Worm (Caenorhabditis elegans) whole organism, L3 larva: ENCODE data around the gene btb-2.

ENCODE experiments used
- R02D3.7 ChIP-seq: fragments of 150-350 bp; optimal IDR thresholded peaks from 2 replicates; lab custom pipeline; 2014; ENCODE audit warnings: missing biosample characterization, missing genetic modification characterization
- ama-1 ChIP-seq: fragments of 150-350 bp; optimal IDR thresholded peaks from 2 replicates; lab custom pipeline; 2018
- ceh-9 ChIP-seq: sonication (generic microtip); optimal IDR thresholded peaks from 2 replicates; lab custom pipeline; 2018; ENCODE audit warnings: missing biosample characterization, missing genetic modification characterization
- egl-27 ChIP-seq: sonication (generic microtip); optimal IDR thresholded peaks from 4 replicates; lab custom pipeline; 2017; ENCODE audit warnings: missing biosample characterization, missing genetic modification reagents, missing genetic modification characterization
- elt-1 ChIP-seq: fragments of 150-350 bp; optimal IDR thresholded peaks from 2 replicates; lab custom pipeline; 2014; ENCODE audit warnings: missing biosample characterization, missing genetic modification characterization
- fos-1 ChIP-seq: fragments of 150-350 bp; optimal IDR thresholded peaks from 2 replicates; lab custom pipeline; 2014; ENCODE audit warnings: missing biosample characterization, missing genetic modification characterization
- nhr-11 ChIP-seq: fragments of 150-350 bp; optimal IDR thresholded peaks from 2 replicates; lab custom pipeline; 2014; ENCODE audit warnings: missing biosample characterization, missing genetic modification characterization
- nhr-12 ChIP-seq: fragments of 150-350 bp; optimal IDR thresholded peaks from 2 replicates; lab custom pipeline; 2014; ENCODE audit warnings: missing biosample characterization, missing genetic modification characterization
- nhr-25 ChIP-seq: sonication (generic microtip); optimal IDR thresholded peaks from 2 replicates; lab custom pipeline; 2017; ENCODE audit warnings: missing biosample characterization, missing genetic modification characterization
- nhr-28 ChIP-seq: fragments of 150-350 bp; optimal IDR thresholded peaks from 2 replicates; lab custom pipeline; 2014; ENCODE audit warnings: missing biosample characterization, missing genetic modification characterization
- pha-4 ChIP-seq: fragments of 150-350 bp; optimal IDR thresholded peaks from 2 replicates; lab custom pipeline; 2014; ENCODE audit warnings: missing biosample characterization, missing genetic modification reagents, missing genetic modification characterization
- pqm-1 ChIP-seq: fragments of 150-350 bp; optimal IDR thresholded peaks from 2 replicates; lab custom pipeline; 2017; ENCODE audit warnings: missing biosample characterization, missing genetic modification characterization, inconsistent platforms
- sea-2 ChIP-seq: fragments of 150-350 bp; sonication (generic microtip); optimal IDR thresholded peaks from 4 replicates; lab custom pipeline; 2014; ENCODE audit warnings: missing biosample characterization, missing genetic modification reagents, missing genetic modification characterization
- unc-39 ChIP-seq: sonication (generic microtip); optimal IDR thresholded peaks from 4 replicates; lab custom pipeline; 2017; ENCODE audit warnings: missing biosample characterization, missing genetic modification characterization

- TF ChIP-seq fos-1 (tag; lab: Kevin White, UChicago) (no peak), unc-39 (tag; lab: Kevin White, UChicago) (no peak), nhr-11 (tag; lab: Kevin White, UChicago) (no peak), nhr-12 (tag; lab: Kevin White, UChicago) (no peak), R02D3.7 (tag; lab: Kevin White, UChicago) (no peak), pqm-1 (tag; lab: Kevin White, UChicago) (no peak), ama-1 (lab: Kevin White, UChicago) (no peak), sea-2 (no peak), nhr-25 (peak; percentile 76), elt-1 (tag; lab: Kevin White, UChicago) (peak; percentile 66), ceh-9 (no peak), pha-4 (no peak), egl-27 (tag; lab: Kevin White, UChicago) (no peak), nhr-28 (tag; lab: Kevin White, UChicago) (no peak)
Observed at ce11 chrII:6419163-6419562, 17.4 kb downstream of the btb-2 start.
